Fruit fly (Drosophila melanogaster) whole organism, embryonic: Measurements from ENCODE around the gene CG15553.

Experiments
- Abd-B ChIP-seq: fragments of 200-800 bp; sonication (Bioruptor generic); optimal IDR thresholded peaks from 2 replicates; lab custom pipeline; 2018; ENCODE audit warnings: missing biosample characterization, mild to moderate bottlenecking, missing genetic modification characterization, moderate library complexity
- Ada2b ChIP-seq: fragments of 200-800 bp; sonication (Bioruptor generic); IDR thresholded peaks from 2 replicates; pipeline ENCODE4 v1.3.6; 2022; ENCODE audit warnings: missing biosample characterization, missing genetic modification characterization
- Atf3 ChIP-seq: fragments of 200-800 bp; sonication (Bioruptor generic); optimal IDR thresholded peaks from 3 replicates; lab custom pipeline; 2016; ENCODE audit warnings: missing biosample characterization, missing genetic modification characterization
- CG10565 ChIP-seq: fragments of 200-800 bp; sonication (Bioruptor generic); optimal IDR thresholded peaks from 3 replicates; lab custom pipeline; 2016; ENCODE audit warnings: missing biosample characterization, mild to moderate bottlenecking, missing genetic modification characterization
- CG11085 ChIP-seq: fragments of 200-800 bp; sonication (Bioruptor generic); IDR thresholded peaks from 2 replicates; pipeline ENCODE4 v1.3.6; 2022; ENCODE audit warnings: missing biosample characterization, missing genetic modification characterization
- CG12219 ChIP-seq: fragments of 200-800 bp; sonication (Bioruptor generic); optimal IDR thresholded peaks from 3 replicates; lab custom pipeline; 2018; ENCODE audit warnings: missing biosample characterization, mild to moderate bottlenecking, missing genetic modification characterization
- CG12769 ChIP-seq: fragments of 200-800 bp; sonication (Bioruptor generic); optimal IDR thresholded peaks from 2 replicates; lab custom pipeline; 2019; ENCODE audit warnings: missing biosample characterization, mild to moderate bottlenecking, missing genetic modification characterization, moderate library complexity
- CG13424 ChIP-seq: fragments of 200-800 bp; sonication (Bioruptor generic); optimal IDR thresholded peaks from 2 replicates; lab custom pipeline; 2019; ENCODE audit warnings: missing biosample characterization, mild to moderate bottlenecking, missing genetic modification characterization, moderate library complexity
- CG1529 ChIP-seq: fragments of 200-800 bp; sonication (Bioruptor generic); optimal IDR thresholded peaks from 3 replicates; lab custom pipeline; 2018; ENCODE audit warnings: missing biosample characterization, missing genetic modification characterization
- CG16863 ChIP-seq: fragments of 200-800 bp; sonication (Bioruptor generic); optimal IDR thresholded peaks from 3 replicates; lab custom pipeline; 2016; ENCODE audit warnings: missing biosample characterization, missing genetic modification characterization
- CG18262 ChIP-seq: fragments of 200-800 bp; optimal IDR thresholded peaks from 3 replicates; lab custom pipeline; 2019; ENCODE audit warnings: missing biosample characterization, mild to moderate bottlenecking, missing genetic modification characterization, moderate library complexity
- CG2116 ChIP-seq: fragments of 200-800 bp; sonication (Bioruptor generic); optimal IDR thresholded peaks from 3 replicates; lab custom pipeline; 2018; ENCODE audit warnings: missing biosample characterization, mild to moderate bottlenecking, missing genetic modification characterization
- CG2120 ChIP-seq: fragments of 200-800 bp; sonication (Bioruptor generic); optimal IDR thresholded peaks from 3 replicates; lab custom pipeline; 2016; ENCODE audit warnings: missing biosample characterization, missing genetic modification characterization
- CG3281 ChIP-seq: fragments of 200-800 bp; sonication (Bioruptor generic); optimal IDR thresholded peaks from 3 replicates; lab custom pipeline; 2017; ENCODE audit warnings: missing biosample characterization, mild to moderate bottlenecking, missing genetic modification characterization
- CG34224 ChIP-seq: fragments of 200-800 bp; sonication (Bioruptor generic); IDR thresholded peaks from 3 replicates; pipeline ENCODE4 v1.3.6; 2022; ENCODE audit warnings: missing biosample characterization, missing genetic modification characterization; ENCODE audit not compliant: partially characterized antibody
- CG6175 ChIP-seq: fragments of 200-800 bp; sonication (Bioruptor generic); IDR thresholded peaks from 3 replicates; pipeline ENCODE4 v1.3.6; 2022; ENCODE audit warnings: missing biosample characterization, missing genetic modification characterization
- CG6254 ChIP-seq: fragments of 200-800 bp; sonication (Bioruptor generic); optimal IDR thresholded peaks from 3 replicates; lab custom pipeline; 2017; ENCODE audit warnings: mild to moderate bottlenecking, missing biosample characterization, missing genetic modification reagents, missing genetic modification characterization
- D19A ChIP-seq: fragments of 200-800 bp; optimal IDR thresholded peaks from 3 replicates; lab custom pipeline; 2019; ENCODE audit warnings: missing biosample characterization, mild to moderate bottlenecking, missing genetic modification characterization, moderate library complexity
- Doc3 ChIP-seq: fragments of 200-800 bp; sonication (Bioruptor generic); IDR thresholded peaks from 3 replicates; pipeline ENCODE4 v1.3.6; 2022; ENCODE audit warnings: missing biosample characterization, missing genetic modification characterization; ENCODE audit not compliant: partially characterized antibody
- Ets65A ChIP-seq: fragments of 200-800 bp; sonication (Bioruptor generic); peaks from one replicate; lab custom pipeline; 2016; ENCODE audit warnings: missing biosample characterization, missing genetic modification characterization
- HLH3B ChIP-seq: fragments of 200-800 bp; sonication (Bioruptor generic); IDR thresholded peaks from 2 replicates; pipeline ENCODE4 v1.3.6; 2022; ENCODE audit warnings: missing biosample characterization, missing genetic modification characterization
- Hand ChIP-seq: fragments of 200-800 bp; sonication (Bioruptor generic); optimal IDR thresholded peaks from 2 replicates; lab custom pipeline; 2017; ENCODE audit warnings: mild to moderate bottlenecking, missing biosample characterization, missing genetic modification reagents, missing genetic modification characterization
- Hsf ChIP-seq: fragments of 200-800 bp; sonication (Bioruptor generic); optimal IDR thresholded peaks from 3 replicates; lab custom pipeline; 2016; ENCODE audit warnings: missing biosample characterization, missing genetic modification characterization
- Nf-YA ChIP-seq: fragments of 200-800 bp; sonication (Bioruptor generic); IDR thresholded peaks from 2 replicates; pipeline ENCODE4 v1.3.6; 2022; ENCODE audit warnings: missing biosample characterization, missing genetic modification characterization
- Nf-YC ChIP-seq: fragments of 200-800 bp; optimal IDR thresholded peaks from 3 replicates; lab custom pipeline; 2019; ENCODE audit warnings: missing biosample characterization, mild to moderate bottlenecking, missing genetic modification characterization, moderate library complexity
- Oli ChIP-seq: fragments of 200-800 bp; sonication (Bioruptor generic); optimal IDR thresholded peaks from 2 replicates; lab custom pipeline; 2018; ENCODE audit warnings: missing biosample characterization, mild to moderate bottlenecking, missing genetic modification characterization, moderate library complexity
- PHDP ChIP-seq: fragments of 200-800 bp; sonication (Bioruptor generic); optimal IDR thresholded peaks from 3 replicates; lab custom pipeline; 2018; ENCODE audit warnings: missing biosample characterization, mild to moderate bottlenecking, missing genetic modification characterization, moderate library complexity
- ash1 ChIP-seq: fragments of 200-800 bp; sonication (Bioruptor generic); optimal IDR thresholded peaks from 2 replicates; lab custom pipeline; 2018; ENCODE audit warnings: missing biosample characterization, mild to moderate bottlenecking, missing genetic modification characterization
- bsh ChIP-seq, 2 experiments: fragments of 200-800 bp; sonication (Bioruptor generic); optimal IDR thresholded peaks; 2 replicates each; lab custom pipeline; 2017 to 2018; ENCODE audit warnings: mild to moderate bottlenecking in 2 of 2, missing biosample characterization in 2 of 2, missing genetic modification characterization in 2 of 2, moderate library complexity in 1 of 2
- cg ChIP-seq: fragments of 200-800 bp; sonication (Bioruptor generic); optimal IDR thresholded peaks from 3 replicates; lab custom pipeline; 2019; ENCODE audit warnings: missing biosample characterization, mild to moderate bottlenecking, missing genetic modification characterization, moderate library complexity
- crol ChIP-seq: fragments of 200-800 bp; sonication (Bioruptor generic); IDR thresholded peaks from 2 replicates; pipeline ENCODE4 v1.3.6; 2022; ENCODE audit warnings: missing biosample characterization, missing genetic modification characterization
- dm ChIP-seq: fragments of 200-800 bp; sonication (Bioruptor generic); optimal IDR thresholded peaks from 3 replicates; lab custom pipeline; 2016; ENCODE audit warnings: missing biosample characterization, missing genetic modification characterization
- fru ChIP-seq: fragments of >200 bp; optimal IDR thresholded peaks from 2 replicates; lab custom pipeline; 2017
- gem ChIP-seq: fragments of 200-800 bp; sonication (Bioruptor generic); optimal IDR thresholded peaks from 2 replicates; lab custom pipeline; 2019; ENCODE audit warnings: missing biosample characterization, mild to moderate bottlenecking, missing genetic modification characterization, moderate library complexity
- gt ChIP-seq: fragments of 200-800 bp; sonication (Bioruptor generic); IDR thresholded peaks from 2 replicates; pipeline ENCODE4 v1.3.6; 2022; ENCODE audit warnings: missing biosample characterization, missing genetic modification characterization
- kah ChIP-seq: fragments of 200-800 bp; sonication (Bioruptor generic); optimal IDR thresholded peaks from 2 replicates; lab custom pipeline; 2018; ENCODE audit warnings: missing biosample characterization, mild to moderate bottlenecking, missing genetic modification characterization
- mam ChIP-seq: fragments of 200-800 bp; sonication (Bioruptor generic); optimal IDR thresholded peaks from 3 replicates; lab custom pipeline; 2016; ENCODE audit warnings: missing biosample characterization, missing genetic modification characterization
- mld ChIP-seq: fragments of 200-800 bp; sonication (Bioruptor generic); IDR thresholded peaks from 3 replicates; pipeline ENCODE4 v1.3.6; 2022; ENCODE audit warnings: missing biosample characterization, missing genetic modification characterization; ENCODE audit not compliant: partially characterized antibody
- nom ChIP-seq: fragments of 200-800 bp; sonication (Bioruptor generic); optimal IDR thresholded peaks from 2 replicates; lab custom pipeline; 2017; ENCODE audit warnings: missing biosample characterization, missing genetic modification characterization, mild to moderate bottlenecking, moderate library complexity, missing genetic modification reagents
- prd ChIP-seq, 3 experiments: fragments of >200 bp in 2 of 3; fragments of 200-800 bp in 1 of 3; sonication (Bioruptor generic) in 1 of 3; optimal IDR thresholded peaks in 2 of 3; IDR thresholded peaks in 1 of 3; 2 replicates in 2 of 3; 3 replicates in 1 of 3; pipeline versions ENCODE4 v1.3.6 to Lab custom; 2017 to 2022; ENCODE audit warnings: missing biosample characterization in 1 of 3, missing genetic modification characterization in 1 of 3
- pzg ChIP-seq: fragments of 200-800 bp; sonication (Bioruptor generic); optimal IDR thresholded peaks from 3 replicates; lab custom pipeline; 2018; ENCODE audit warnings: missing biosample characterization, mild to moderate bottlenecking, missing genetic modification characterization, moderate library complexity
- ro ChIP-seq: fragments of 200-800 bp; sonication (Bioruptor generic); IDR thresholded peaks from 2 replicates; pipeline ENCODE4 v1.3.6; 2022; ENCODE audit warnings: missing biosample characterization, missing genetic modification characterization
- sisA ChIP-seq: fragments of 200-800 bp; sonication (Bioruptor generic); IDR thresholded peaks from 2 replicates; pipeline ENCODE4 v1.3.6; 2022; ENCODE audit warnings: missing biosample characterization, missing genetic modification characterization
- stwl ChIP-seq: fragments of 200-800 bp; sonication (Bioruptor generic); optimal IDR thresholded peaks from 3 replicates; lab custom pipeline; 2018; ENCODE audit warnings: missing biosample characterization, mild to moderate bottlenecking, missing genetic modification characterization, moderate library complexity
- vfl ChIP-seq: fragments of 200-800 bp; sonication (Bioruptor generic); optimal IDR thresholded peaks from 2 replicates; lab custom pipeline; 2016; ENCODE audit warnings: missing biosample characterization, missing genetic modification characterization
- vvl ChIP-seq: fragments of 200-800 bp; sonication (Bioruptor generic); IDR thresholded peaks from 2 replicates; pipeline ENCODE4 v1.3.6; 2022; ENCODE audit warnings: missing biosample characterization, missing genetic modification characterization

Gene CG15553

DNA sequence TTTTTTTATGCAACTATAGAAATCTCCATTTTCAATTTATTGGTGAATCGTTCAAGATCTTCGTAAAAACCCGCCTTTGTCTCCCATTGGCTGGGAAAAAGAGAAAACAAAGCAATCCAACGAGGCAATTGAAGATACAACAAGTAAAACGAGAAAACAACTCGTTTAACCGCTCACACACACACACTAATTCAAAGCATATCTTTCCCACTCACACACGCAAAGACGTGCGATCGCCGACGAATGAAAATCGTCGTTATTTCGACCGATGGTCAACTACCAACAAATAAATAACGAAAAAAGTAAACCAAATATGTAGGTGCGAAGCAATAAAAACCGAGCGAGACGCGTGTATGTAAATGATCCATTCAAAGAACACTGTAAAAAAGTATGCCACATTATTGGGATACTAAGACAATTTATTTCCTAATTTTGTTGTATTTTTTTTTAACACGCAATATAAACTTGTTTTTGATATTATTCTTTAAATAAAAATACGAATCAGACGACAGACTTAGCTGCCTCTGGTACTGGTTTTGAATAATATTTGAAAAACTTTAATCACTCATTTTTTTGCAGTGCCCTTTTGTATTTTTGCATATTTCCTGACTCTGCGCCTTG lies 38.5 kb downstream of the CG15553 start (continued):
- peak; percentile 99 for TF ChIP-seq Nf-YC (tag; lab: Kevin White, UChicago)
- TF ChIP-seq prd (optimal IDR thresholded peaks at IDR 0.05; lab: Kevin White, UChicago): no peak
- TF ChIP-seq prd (GFP tag; IDR thresholded peaks at IDR 0.05; lab: Robert Waterston, UW): peak; percentile 43; the same call in 1 of the 3 replicates
- peak; percentile 4 for TF ChIP-seq CG18262
- TF ChIP-seq CG16863 (GFP tag; lab: Kevin White, UChicago): no peak
- peak; percentile 89 for TF ChIP-seq Nf-YA (GFP tag; lab: Robert Waterston, UW)
- no peak for TF ChIP-seq CG10565 (GFP tag; lab: Kevin White, UChicago)
- TF ChIP-seq CG2120: peak; percentile 30
- peak; percentile 68 for TF ChIP-seq gem (tag; lab: Kevin White, UChicago)
- TF ChIP-seq HLH3B (GFP tag; lab: Robert Waterston, UW): 0 out of 2 replicates have a peak, but pooled peaks have one; percentile 6
- peak; percentile 94 for TF ChIP-seq nom (GFP tag; lab: Kevin White, UChicago)
- peak; percentile 20 for TF ChIP-seq Oli
- TF ChIP-seq Abd-B (GFP tag; lab: Kevin White, UChicago): peak; percentile 13
- no peak for TF ChIP-seq kah (GFP tag; lab: Kevin White, UChicago)
- TF ChIP-seq cg: peak; percentile 95

DNA sequence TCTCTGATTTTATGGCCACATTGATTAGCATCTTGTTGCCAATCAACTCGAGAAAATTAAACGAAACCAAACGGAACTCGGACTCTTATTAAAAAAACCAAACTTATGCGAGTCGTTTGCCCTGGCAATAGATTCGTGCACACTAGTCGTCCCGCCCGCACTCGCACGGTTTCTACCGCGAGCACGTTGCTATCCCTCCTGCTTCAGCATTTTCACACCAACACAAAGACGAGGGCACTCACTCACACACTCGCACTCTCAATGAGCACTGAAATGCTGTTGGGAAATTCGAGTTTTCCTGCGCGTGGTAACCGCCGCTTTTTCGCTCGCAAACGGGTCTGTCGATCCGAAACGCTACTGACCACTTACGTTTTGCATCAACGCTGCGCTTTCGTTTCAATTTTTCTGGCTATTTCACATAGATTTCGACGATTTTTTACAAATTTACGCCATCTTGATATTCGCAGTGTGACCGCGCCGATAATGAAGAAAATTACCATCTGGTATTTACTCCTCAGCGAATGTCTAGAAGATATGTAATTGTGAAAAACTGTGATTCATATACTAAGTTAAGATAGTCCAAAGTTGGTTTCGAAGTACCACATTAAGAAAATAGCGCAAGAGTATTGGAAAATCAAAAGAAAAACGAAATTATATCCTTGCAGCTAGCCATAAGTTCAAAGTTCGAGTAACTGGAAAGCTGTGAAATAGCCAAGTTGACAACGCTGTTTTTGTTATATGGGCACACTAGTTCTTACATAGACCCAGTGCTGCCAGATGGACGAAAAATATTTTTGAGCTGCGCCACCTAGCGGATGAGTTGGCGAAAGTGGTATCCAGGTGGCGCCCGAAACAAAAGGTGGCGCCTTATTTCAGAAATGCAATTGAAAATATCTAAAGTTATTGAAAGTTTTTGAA lies 40.0 kb downstream of the CG15553 start, which contains the start of gene dco:
dco (minus strand) TSS at position 503 of the 918 bp plus-strand sequence.
- TF ChIP-seq ro (peak; percentile 49; the same call in 1 of the 2 replicates), crol (GFP tag; lab: Robert Waterston, UW) (0 out of 2 replicates have a peak, but pooled peaks have one; percentile 4), Doc3 (GFP tag; lab: Robert Waterston, UW) (no peak), CG2116 (GFP tag; lab: Kevin White, UChicago) (peak; percentile 36), pzg (GFP tag; lab: Kevin White, UChicago) (peak; percentile 78), Atf3 (peak; percentile 49), CG12219 (GFP tag; lab: Kevin White, UChicago) (no peak), Hsf (GFP tag; lab: Kevin White, UChicago) (peak; percentile 79), bsh (GFP tag; optimal IDR thresholded peaks at IDR 0.05; lab: Kevin White, UChicago) (peak in 1 of 2 experiments; percentile 46), CG11085 (GFP tag; lab: Robert Waterston, UW) (peak; percentile 82), fru (lab: Kevin White, UChicago) (no peak), vvl (GFP tag; lab: Robert Waterston, UW) (peak; percentile 90), CG13424 (tag; lab: Kevin White, UChicago) (peak; percentile 41), Ets65A (GFP tag; lab: Kevin White, UChicago) (peak; percentile 99), CG1529 (GFP tag; lab: Kevin White, UChicago) (no peak), gt (GFP tag; lab: Robert Waterston, UW) (no peak), CG3281 (GFP tag; lab: Kevin White, UChicago) (peak; percentile 9), PHDP (peak; percentile 23), dm (peak; percentile 57), vfl (GFP tag; lab: Kevin White, UChicago) (peak; percentile 5), CG6254 (GFP tag; lab: Kevin White, UChicago) (no peak), sisA (peak; percentile 95), ash1 (GFP tag; lab: Kevin White, UChicago) (peak; percentile 49), D19A (tag; lab: Kevin White, UChicago) (peak; percentile 5), mam (GFP tag; lab: Kevin White, UChicago) (peak; percentile 85), mld (GFP tag; lab: Robert Waterston, UW) (no peak), CG6175 (GFP tag; lab: Robert Waterston, UW) (peak; percentile 19; the same call in 1 of the 3 replicates), Ada2b (GFP tag; lab: Robert Waterston, UW) (peak; percentile 75), CG34224 (no peak), CG12769 (tag; lab: Kevin White, UChicago) (peak; percentile 7), Hand (GFP tag; lab: Kevin White, UChicago) (no peak), stwl (peak; percentile 77)
